Fruit fly (Drosophila melanogaster) whole organism, embryonic: Measurements from ENCODE around the gene Ser.

ENCODE experiments used
- Atf6 ChIP-seq: fragments of 200-800 bp; sonication (Bioruptor generic); IDR thresholded peaks from 2 replicates; pipeline ENCODE4 v1.3.6; 2022; ENCODE audit warnings: missing biosample characterization, missing genetic modification characterization
- B-H2 ChIP-seq: fragments of 200-800 bp; sonication (Bioruptor generic); optimal IDR thresholded peaks from 2 replicates; lab custom pipeline; 2018; ENCODE audit warnings: missing biosample characterization, mild to moderate bottlenecking, missing genetic modification characterization
- BEAF-32 ChIP-seq: fragments of 200-800 bp; sonication (Bioruptor generic); optimal IDR thresholded peaks from 3 replicates; lab custom pipeline; 2017; ENCODE audit warnings: missing biosample characterization, missing genetic modification characterization, mild to moderate bottlenecking, moderate library complexity, missing genetic modification reagents
- CG1024 ChIP-seq: fragments of 200-800 bp; sonication (Bioruptor generic); IDR thresholded peaks from 2 replicates; pipeline ENCODE4 v1.3.6; 2022; ENCODE audit warnings: missing biosample characterization, missing genetic modification characterization
- CG13123 ChIP-seq: fragments of 200-800 bp; sonication (Bioruptor generic); optimal IDR thresholded peaks from 2 replicates; lab custom pipeline; 2016; ENCODE audit warnings: missing biosample characterization, missing genetic modification characterization
- CG13296 ChIP-seq: fragments of 200-800 bp; sonication (Bioruptor generic); optimal IDR thresholded peaks from 3 replicates; lab custom pipeline; 2018; ENCODE audit warnings: missing biosample characterization, mild to moderate bottlenecking, missing genetic modification characterization
- CG15514 ChIP-seq: fragments of 200-800 bp; sonication (Bioruptor generic); optimal IDR thresholded peaks from 3 replicates; lab custom pipeline; 2017; ENCODE audit warnings: missing biosample characterization, missing genetic modification characterization, mild to moderate bottlenecking, moderate library complexity, missing genetic modification reagents
- CG16779 ChIP-seq: fragments of 200-800 bp; sonication (Bioruptor generic); IDR thresholded peaks from 2 replicates; pipeline ENCODE4 v1.3.6; 2022; ENCODE audit warnings: missing biosample characterization, missing genetic modification characterization
- CG18262 ChIP-seq: fragments of 200-800 bp; optimal IDR thresholded peaks from 3 replicates; lab custom pipeline; 2019; ENCODE audit warnings: missing biosample characterization, mild to moderate bottlenecking, missing genetic modification characterization, moderate library complexity
- CG18476 ChIP-seq: fragments of 200-800 bp; sonication (Bioruptor generic); optimal IDR thresholded peaks from 2 replicates; lab custom pipeline; 2016; ENCODE audit warnings: missing biosample characterization, mild to moderate bottlenecking, missing genetic modification characterization
- CG2712 ChIP-seq: fragments of 200-800 bp; optimal IDR thresholded peaks from 3 replicates; lab custom pipeline; 2019; ENCODE audit warnings: missing biosample characterization, mild to moderate bottlenecking, missing genetic modification characterization, moderate library complexity
- CG31441 ChIP-seq: fragments of 200-800 bp; sonication (Bioruptor generic); IDR thresholded peaks from 2 replicates; pipeline ENCODE4 v1.3.6; 2022; ENCODE audit warnings: missing biosample characterization, missing genetic modification characterization
- CG3163 ChIP-seq: fragments of 200-800 bp; sonication (Bioruptor generic); optimal IDR thresholded peaks from 3 replicates; lab custom pipeline; 2016; ENCODE audit warnings: missing biosample characterization, missing genetic modification characterization
- CG32772 ChIP-seq: fragments of 200-800 bp; sonication (Bioruptor generic); IDR thresholded peaks from 2 replicates; pipeline ENCODE4 v1.3.6; 2022; ENCODE audit warnings: missing biosample characterization, missing genetic modification characterization
- CG34376 ChIP-seq: fragments of 200-800 bp; sonication (Bioruptor generic); optimal IDR thresholded peaks from 2 replicates; lab custom pipeline; 2018; ENCODE audit warnings: missing biosample characterization, mild to moderate bottlenecking, missing genetic modification characterization
- CG3838 ChIP-seq: fragments of 200-800 bp; sonication (Bioruptor generic); optimal IDR thresholded peaks from 3 replicates; lab custom pipeline; 2016; ENCODE audit warnings: missing biosample characterization, missing genetic modification characterization
- CG4360 ChIP-seq: fragments of 200-800 bp; sonication (Bioruptor generic); IDR thresholded peaks from 2 replicates; pipeline ENCODE4 v1.3.6; 2022; ENCODE audit warnings: missing biosample characterization, missing genetic modification characterization
- CG43689 ChIP-seq: fragments of 200-800 bp; sonication (Bioruptor generic); IDR thresholded peaks from 2 replicates; pipeline ENCODE4 v1.3.6; 2022; ENCODE audit warnings: missing biosample characterization, missing genetic modification characterization
- CG4854 ChIP-seq: fragments of 200-800 bp; sonication (Bioruptor generic); optimal IDR thresholded peaks from 2 replicates; lab custom pipeline; 2016; ENCODE audit warnings: missing biosample characterization, missing genetic modification characterization, inconsistent platforms
- CG7839 ChIP-seq: fragments of 200-800 bp; sonication (Bioruptor generic); optimal IDR thresholded peaks from 3 replicates; lab custom pipeline; 2018; ENCODE audit warnings: missing biosample characterization, mild to moderate bottlenecking, missing genetic modification characterization, moderate library complexity
- CG8281 ChIP-seq: fragments of 200-800 bp; sonication (Bioruptor generic); optimal IDR thresholded peaks from 2 replicates; lab custom pipeline; 2018; ENCODE audit warnings: missing biosample characterization, mild to moderate bottlenecking, missing genetic modification characterization, moderate library complexity
- CG8290 ChIP-seq, 3 experiments: fragments of 200-800 bp; sonication (Bioruptor generic); optimal IDR thresholded peaks; 2 replicates each; lab custom pipeline; 2016 to 2019; ENCODE audit warnings: missing biosample characterization in 3 of 3, missing genetic modification characterization in 3 of 3, mild to moderate bottlenecking in 2 of 3, moderate library complexity in 1 of 3
- CG9609 ChIP-seq: fragments of 200-800 bp; sonication (Bioruptor generic); optimal IDR thresholded peaks from 3 replicates; lab custom pipeline; 2016; ENCODE audit warnings: missing biosample characterization, missing genetic modification characterization
- CTCF ChIP-seq: fragments of 200-800 bp; sonication (Bioruptor generic); optimal IDR thresholded peaks from 2 replicates; lab custom pipeline; 2017; ENCODE audit warnings: missing biosample characterization, mild to moderate bottlenecking, missing genetic modification characterization, moderate library complexity
- D19B ChIP-seq: fragments of 200-800 bp; sonication (Bioruptor generic); optimal IDR thresholded peaks from 2 replicates; lab custom pipeline; 2017; ENCODE audit warnings: missing biosample characterization, mild to moderate bottlenecking, missing genetic modification characterization
- Hr78 ChIP-seq, 2 experiments: fragments of 200-800 bp in 1 of 2; fragments of >200 bp in 1 of 2; sonication (Bioruptor generic) in 1 of 2; optimal IDR thresholded peaks; 2 replicates each; lab custom pipeline; 2017 to 2019; ENCODE audit warnings: missing biosample characterization in 2 of 2, missing genetic modification characterization in 2 of 2, mild to moderate bottlenecking in 1 of 2, moderate library complexity in 1 of 2
- NfI ChIP-seq: fragments of 200-800 bp; sonication (Bioruptor generic); optimal IDR thresholded peaks from 3 replicates; lab custom pipeline; 2018; ENCODE audit warnings: missing biosample characterization, mild to moderate bottlenecking, missing genetic modification characterization, moderate library complexity
- Opbp ChIP-seq: fragments of 200-800 bp; sonication (Bioruptor generic); IDR thresholded peaks from 3 replicates; pipeline ENCODE4 v1.3.6; 2022; ENCODE audit warnings: missing biosample characterization, missing genetic modification characterization; ENCODE audit not compliant: partially characterized antibody
- Sox100B ChIP-seq: fragments of 200-800 bp; sonication (Bioruptor generic); optimal IDR thresholded peaks from 3 replicates; lab custom pipeline; 2018; ENCODE audit warnings: missing biosample characterization, mild to moderate bottlenecking, missing genetic modification characterization
- Vsx1 ChIP-seq: fragments of 200-800 bp; sonication (Bioruptor generic); optimal IDR thresholded peaks from 2 replicates; lab custom pipeline; 2017; ENCODE audit warnings: missing biosample characterization, mild to moderate bottlenecking, missing genetic modification characterization, missing genetic modification reagents
- al ChIP-seq: fragments of 200-800 bp; sonication (Bioruptor generic); IDR thresholded peaks from 2 replicates; pipeline ENCODE4 v1.3.6; 2022; ENCODE audit warnings: missing biosample characterization, missing genetic modification characterization
- bab2 ChIP-seq: fragments of 200-800 bp; sonication (Bioruptor generic); optimal IDR thresholded peaks from 2 replicates; lab custom pipeline; 2016; ENCODE audit warnings: missing biosample characterization, missing genetic modification characterization
- chif ChIP-seq, 2 experiments: fragments of 200-800 bp; sonication (Bioruptor generic); optimal IDR thresholded peaks; 3 replicates each; lab custom pipeline; 2016; ENCODE audit warnings: missing biosample characterization in 2 of 2, missing genetic modification characterization in 2 of 2
- dimm ChIP-seq: fragments of 200-800 bp; sonication (Bioruptor generic); IDR thresholded peaks from 2 replicates; pipeline ENCODE4 v1.3.6; 2022; ENCODE audit warnings: missing biosample characterization, missing genetic modification characterization
- dmrt99B ChIP-seq: fragments of 200-800 bp; sonication (Bioruptor generic); optimal IDR thresholded peaks from 2 replicates; lab custom pipeline; 2018; ENCODE audit warnings: missing biosample characterization, mild to moderate bottlenecking, missing genetic modification characterization, moderate library complexity
- dpn ChIP-seq, 2 experiments: fragments of 200-800 bp; sonication (Bioruptor generic); optimal IDR thresholded peaks; 3 replicates each; lab custom pipeline; 2016; ENCODE audit warnings: missing biosample characterization in 2 of 2, missing genetic modification characterization in 2 of 2
- fu2 ChIP-seq: fragments of 200-800 bp; sonication (Bioruptor generic); optimal IDR thresholded peaks from 2 replicates; lab custom pipeline; 2016; ENCODE audit warnings: missing biosample characterization, missing genetic modification characterization
- gem ChIP-seq: fragments of 200-800 bp; sonication (Bioruptor generic); optimal IDR thresholded peaks from 2 replicates; lab custom pipeline; 2019; ENCODE audit warnings: missing biosample characterization, mild to moderate bottlenecking, missing genetic modification characterization, moderate library complexity
- gro ChIP-seq: fragments of 200-800 bp; sonication (Bioruptor generic); optimal IDR thresholded peaks from 2 replicates; lab custom pipeline; 2016; ENCODE audit warnings: missing biosample characterization, missing genetic modification characterization
- gsb-n ChIP-seq: fragments of 200-800 bp; sonication (Bioruptor generic); optimal IDR thresholded peaks from 3 replicates; lab custom pipeline; 2018; ENCODE audit warnings: missing biosample characterization, mild to moderate bottlenecking, missing genetic modification characterization
- hbn ChIP-seq: fragments of 200-800 bp; sonication (Bioruptor generic); IDR thresholded peaks from 2 replicates; pipeline ENCODE4 v1.3.6; 2022; ENCODE audit warnings: missing biosample characterization, missing genetic modification characterization; ENCODE audit not compliant: partially characterized antibody
- hth ChIP-seq: fragments of >200 bp; optimal IDR thresholded peaks from 2 replicates; lab custom pipeline; 2017; ENCODE audit warnings: inconsistent platforms
- klu ChIP-seq: fragments of 200-800 bp; sonication (Bioruptor generic); IDR thresholded peaks from 2 replicates; pipeline ENCODE4 v1.3.6; 2022; ENCODE audit warnings: missing biosample characterization, missing genetic modification characterization
- odd ChIP-seq: fragments of 200-800 bp; sonication (Bioruptor generic); optimal IDR thresholded peaks from 2 replicates; lab custom pipeline; 2017; ENCODE audit warnings: missing biosample characterization, mild to moderate bottlenecking, missing genetic modification characterization
- pzg ChIP-seq: fragments of 200-800 bp; sonication (Bioruptor generic); optimal IDR thresholded peaks from 3 replicates; lab custom pipeline; 2018; ENCODE audit warnings: missing biosample characterization, mild to moderate bottlenecking, missing genetic modification characterization, moderate library complexity
- row ChIP-seq: fragments of 200-800 bp; sonication (Bioruptor generic); IDR thresholded peaks from 3 replicates; pipeline ENCODE4 v1.3.6; 2022; ENCODE audit warnings: missing biosample characterization, missing genetic modification characterization
- salm ChIP-seq: fragments of 200-800 bp; sonication (Bioruptor generic); optimal IDR thresholded peaks from 2 replicates; lab custom pipeline; 2018; ENCODE audit warnings: missing biosample characterization, mild to moderate bottlenecking, missing genetic modification characterization
- scrt ChIP-seq: fragments of 200-800 bp; sonication (Bioruptor generic); optimal IDR thresholded peaks from 2 replicates; lab custom pipeline; 2018; ENCODE audit warnings: missing biosample characterization, mild to moderate bottlenecking, missing genetic modification characterization, moderate library complexity
- vfl ChIP-seq: fragments of 200-800 bp; sonication (Bioruptor generic); optimal IDR thresholded peaks from 2 replicates; lab custom pipeline; 2016; ENCODE audit warnings: missing biosample characterization, missing genetic modification characterization
- vvl ChIP-seq: fragments of 200-800 bp; sonication (Bioruptor generic); IDR thresholded peaks from 2 replicates; pipeline ENCODE4 v1.3.6; 2022; ENCODE audit warnings: missing biosample characterization, missing genetic modification characterization

Ser gene

DNA sequence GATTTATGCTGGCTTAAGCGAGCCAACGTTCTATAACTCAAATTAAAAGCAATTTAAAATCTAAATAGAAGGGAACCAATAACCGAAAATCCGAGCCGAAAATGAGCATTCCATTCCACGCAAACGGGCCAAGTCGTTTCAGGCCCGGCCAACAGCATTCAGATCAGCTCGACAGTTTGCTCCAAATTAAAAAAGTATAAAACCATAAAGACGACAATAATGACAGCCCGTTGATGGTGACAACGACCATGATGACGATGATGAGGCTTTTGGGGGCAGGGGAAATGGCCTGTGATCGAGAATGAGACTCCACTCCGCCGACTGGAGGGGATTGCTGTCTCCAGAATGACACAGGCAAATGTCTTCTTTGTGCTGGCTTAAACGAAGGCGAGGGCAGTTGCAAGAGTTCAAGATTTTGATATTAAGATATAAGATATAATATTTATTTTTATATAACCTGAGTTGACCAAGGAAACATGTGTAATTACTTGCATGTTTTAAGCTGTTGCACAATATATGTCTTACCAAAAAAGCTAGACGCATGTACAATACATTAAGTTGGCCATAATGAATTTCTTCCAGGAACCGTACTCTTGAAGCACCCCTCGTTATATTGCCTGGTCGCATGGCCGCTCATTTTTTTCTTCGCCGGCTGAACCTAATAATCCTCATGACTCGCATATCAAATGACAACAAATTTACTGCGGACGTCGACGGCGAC lies 10.8 kb upstream of the Ser start (continued):
- TF ChIP-seq NfI (GFP tag; lab: Kevin White, UChicago) (no peak), al (GFP tag; lab: Robert Waterston, UW) (no peak), CG34376 (GFP tag; lab: Kevin White, UChicago) (no peak), CG2712 (tag; lab: Kevin White, UChicago) (peak; percentile 66), CTCF (GFP tag; lab: Kevin White, UChicago) (no peak), scrt (peak; percentile 10), CG8290 (GFP tag; optimal IDR thresholded peaks at IDR 0.05; lab: Kevin White, UChicago) (no peak), CG8290 (tag; optimal IDR thresholded peaks at IDR 0.05; lab: Kevin White, UChicago) (no peak), CG13296 (no peak), bab2 (GFP tag; lab: Kevin White, UChicago) (no peak), row (GFP tag; lab: Robert Waterston, UW) (peak; percentile 78), BEAF-32 (GFP tag; lab: Kevin White, UChicago) (no peak), CG13123 (GFP tag; lab: Kevin White, UChicago) (no peak), CG8281 (no peak), dimm (GFP tag; lab: Robert Waterston, UW) (no peak), CG31441 (GFP tag; lab: Robert Waterston, UW) (peak; percentile 60), odd (GFP tag; lab: Kevin White, UChicago) (no peak), CG15514 (GFP tag; lab: Kevin White, UChicago) (no peak), Hr78 (GFP tag; optimal IDR thresholded peaks at IDR 0.05; lab: Kevin White, UChicago) (peak in 1 of 2 experiments; percentile 15), CG18476 (GFP tag; lab: Kevin White, UChicago) (peak; percentile 96), Vsx1 (no peak), CG4360 (GFP tag; lab: Robert Waterston, UW) (no peak), gro (GFP tag; lab: Kevin White, UChicago) (no peak), B-H2 (GFP tag; lab: Kevin White, UChicago) (no peak), Atf6 (no peak), gsb-n (peak; percentile 28), klu (GFP tag; lab: Robert Waterston, UW) (no peak), CG18262 (tag; lab: Kevin White, UChicago) (peak; percentile 66), CG4854 (GFP tag; lab: Kevin White, UChicago) (no peak), CG9609 (GFP tag; lab: Kevin White, UChicago) (no peak), hth (lab: Kevin White, UChicago) (no peak), dmrt99B (no peak), CG3838 (GFP tag; lab: Kevin White, UChicago) (no peak), CG1024 (GFP tag; lab: Robert Waterston, UW) (no peak), CG32772 (GFP tag; lab: Robert Waterston, UW) (0 out of 2 replicates have a peak, but pooled peaks have one; percentile 11), dpn (GFP tag; optimal IDR thresholded peaks at IDR 0.05; lab: Kevin White, UChicago) (no peak), vfl (GFP tag; lab: Kevin White, UChicago) (no peak), D19B (GFP tag; lab: Kevin White, UChicago) (no peak), hbn (GFP tag; lab: Robert Waterston, UW) (no peak), pzg (GFP tag; lab: Kevin White, UChicago) (no peak), Opbp (GFP tag; lab: Robert Waterston, UW) (no peak), vvl (GFP tag; lab: Robert Waterston, UW) (0 out of 2 replicates have a peak, but pooled peaks have one; percentile 15), gem (tag; lab: Kevin White, UChicago) (peak; percentile 47), fu2 (GFP tag; lab: Kevin White, UChicago) (no peak), CG3163 (no peak), CG43689 (no peak), salm (no peak), CG7839 (tag; lab: Kevin White, UChicago) (peak; percentile 19), CG16779 (GFP tag; lab: Robert Waterston, UW) (no peak), Sox100B (GFP tag; lab: Kevin White, UChicago) (peak; percentile 33), chif (GFP tag; optimal IDR thresholded peaks at IDR 0.05; lab: Kevin White, UChicago) (no peak)
